Worm (Caenorhabditis elegans) whole organism, mixed stage, embryonic: ENCODE data around the gene cwp-2.

Experiments
- ceh-83 ChIP-seq: fragments of 200-800 bp; sonication (Bioruptor generic); optimal IDR thresholded peaks from 2 replicates; lab custom pipeline; 2018; ENCODE audit warnings: mild to moderate bottlenecking, missing genetic modification characterization, missing compliant biosample characterization
- drap-1 ChIP-seq: fragments of 200-800 bp; sonication (Bioruptor generic); optimal IDR thresholded peaks from 3 replicates; lab custom pipeline; 2018; ENCODE audit warnings: mild to moderate bottlenecking, missing genetic modification characterization, missing compliant biosample characterization
- elt-1 ChIP-seq: sonication (generic microtip); optimal IDR thresholded peaks from 2 replicates; lab custom pipeline; 2017; ENCODE audit warnings: missing genetic modification characterization, mild to moderate bottlenecking, missing compliant biosample characterization, antibody characterized with exemption, moderate library complexity, borderline replicate concordance; ENCODE audit not compliant: insufficient read depth
- elt-3 ChIP-seq: fragments of 150-350 bp; optimal IDR thresholded peaks from 2 replicates; lab custom pipeline; 2014; ENCODE audit warnings: missing biosample characterization, missing genetic modification characterization
- flh-1 ChIP-seq: fragments of 200-800 bp; sonication (Bioruptor generic); optimal IDR thresholded peaks from 2 replicates; lab custom pipeline; 2018; ENCODE audit warnings: mild to moderate bottlenecking, missing genetic modification characterization, moderate library complexity, missing compliant biosample characterization
- hlh-1 ChIP-seq: fragments of 150-350 bp; optimal IDR thresholded peaks from 2 replicates; lab custom pipeline; 2014; ENCODE audit warnings: missing biosample characterization, missing genetic modification reagents, missing genetic modification characterization
- lin-13 ChIP-seq: fragments of 150-350 bp; optimal IDR thresholded peaks from 2 replicates; lab custom pipeline; 2014; ENCODE audit warnings: missing biosample characterization, missing genetic modification characterization
- lsy-2 ChIP-seq: fragments of 150-350 bp; optimal IDR thresholded peaks from 2 replicates; lab custom pipeline; 2014; ENCODE audit warnings: missing biosample characterization, missing genetic modification characterization
- mab-5 ChIP-seq: fragments of 150-350 bp; optimal IDR thresholded peaks from 2 replicates; lab custom pipeline; 2014; ENCODE audit warnings: missing biosample characterization, missing genetic modification characterization
- mls-2 ChIP-seq: sonication (generic microtip); optimal IDR thresholded peaks from 2 replicates; lab custom pipeline; 2016; ENCODE audit warnings: mild to moderate bottlenecking, missing genetic modification characterization, moderate library complexity, missing compliant biosample characterization
- nhr-2 ChIP-seq: fragments of 150-350 bp; optimal IDR thresholded peaks from 2 replicates; lab custom pipeline; 2014; ENCODE audit warnings: missing biosample characterization, missing genetic modification characterization
- snpc-4 ChIP-seq: fragments of 150-350 bp; optimal IDR thresholded peaks from 2 replicates; lab custom pipeline; 2014; ENCODE audit warnings: missing biosample characterization, missing genetic modification characterization
- unc-120 ChIP-seq: sonication (generic microtip); optimal IDR thresholded peaks from 2 replicates; lab custom pipeline; 2017; ENCODE audit warnings: missing genetic modification characterization, missing compliant biosample characterization; ENCODE audit not compliant: poor library complexity, severe bottlenecking
- zip-8 ChIP-seq: fragments of 150-350 bp; optimal IDR thresholded peaks from 2 replicates; lab custom pipeline; 2014; ENCODE audit warnings: missing biosample characterization, missing genetic modification characterization
- ztf-11 ChIP-seq: fragments of 150-350 bp; optimal IDR thresholded peaks from 2 replicates; lab custom pipeline; 2014; ENCODE audit warnings: missing biosample characterization, missing genetic modification characterization

The cwp-2 gene

DNA sequence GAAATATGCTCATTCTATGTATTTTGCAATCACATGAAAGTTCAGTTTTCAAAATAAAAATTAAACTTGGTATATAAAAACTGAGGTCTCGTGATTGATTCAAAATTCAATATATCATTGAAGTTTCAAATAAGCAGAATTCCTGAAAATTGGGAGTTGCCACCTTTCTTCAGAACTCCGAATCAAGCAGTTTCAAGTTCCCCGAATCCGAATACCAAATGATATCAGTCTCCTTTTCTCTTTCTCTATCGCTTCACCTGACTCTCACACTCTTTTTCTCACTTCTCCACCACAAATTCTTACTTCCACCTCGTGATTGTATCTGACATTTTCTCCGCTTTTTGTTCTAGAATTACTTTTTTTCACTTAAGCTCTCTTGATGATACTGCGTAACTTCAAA lies 48.1 kb downstream of the cwp-2 start, which contains the start of gene R02F11.2:
Gene R02F11.2 (plus strand): TSS at position 292 of the 400 bp plus-strand sequence.
- TF ChIP-seq snpc-4 (tag; lab: Kevin White, UChicago) (no peak), hlh-1 (no peak), elt-3 (no peak), zip-8 (no peak), ztf-11 (no peak), nhr-2 (tag; lab: Kevin White, UChicago) (no peak), lin-13 (tag; lab: Kevin White, UChicago) (no peak), elt-1 (tag; lab: Kevin White, UChicago) (no peak), lsy-2 (tag; lab: Kevin White, UChicago) (no peak), flh-1 (no peak), drap-1 (no peak), mab-5 (tag; lab: Kevin White, UChicago) (no peak), unc-120 (tag; lab: Kevin White, UChicago) (no peak), mls-2 (tag; lab: Kevin White, UChicago) (no peak), ceh-83 (GFP tag; lab: Kevin White, UChicago) (no peak)
